Fruit fly (Drosophila melanogaster) whole organism, larva: ENCODE data around the gene CG14695.

ENCODE experiments used
- noc ChIP-seq: fragments of 200-800 bp; sonication (Bioruptor generic); optimal IDR thresholded peaks from 3 replicates; lab custom pipeline; 2019; ENCODE audit warnings: missing biosample characterization, mild to moderate bottlenecking, missing genetic modification characterization, moderate library complexity

Gene CG14695

DNA sequence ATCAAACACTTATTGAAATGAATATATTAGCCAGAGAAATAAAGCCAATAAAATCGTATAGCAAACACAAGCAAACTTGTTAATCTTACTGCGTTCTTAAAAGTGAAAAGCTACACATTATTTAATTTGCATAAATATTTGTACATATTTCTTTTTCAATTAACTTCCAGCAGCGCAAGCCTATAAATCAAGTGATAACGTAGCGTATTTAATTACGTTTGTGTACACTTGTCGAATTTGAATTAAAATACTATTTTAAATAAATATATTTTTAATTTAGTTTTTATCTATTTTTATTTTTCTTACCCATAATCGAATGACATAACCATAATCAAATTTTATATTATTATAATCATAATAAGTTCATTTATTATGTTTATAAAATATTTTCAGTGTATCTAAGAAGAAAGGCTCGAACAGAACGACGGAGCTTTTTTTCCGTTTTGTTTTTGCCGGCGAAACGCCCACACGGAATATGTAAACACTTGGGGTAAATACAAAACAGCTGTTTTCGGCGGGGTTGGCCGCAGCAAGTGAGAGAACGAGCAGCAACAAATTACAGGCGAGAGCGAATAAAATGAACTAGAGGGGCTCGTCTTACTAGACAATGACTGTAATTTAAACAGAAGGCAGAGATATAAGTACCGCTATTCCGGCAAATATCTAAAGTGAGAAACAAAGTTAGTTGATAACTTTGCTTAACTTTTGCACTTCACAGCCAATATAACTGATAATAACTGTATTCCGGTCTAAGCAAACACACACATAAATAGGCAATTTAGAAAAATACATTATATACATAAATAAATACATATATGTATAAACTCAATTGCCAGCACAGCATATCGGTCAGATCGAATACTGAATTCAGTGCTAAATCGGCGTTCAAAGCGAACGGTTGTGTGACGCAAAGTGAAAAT lies 3.3 kb downstream of the CG14695 start, which contains the start of gene Sodh2:
TSS of gene Sodh2 (plus strand) at position 870 of the 920 bp plus-strand sequence.
- peak; percentile 93 for TF ChIP-seq noc (tag; lab: Kevin White, UChicago)

DNA sequence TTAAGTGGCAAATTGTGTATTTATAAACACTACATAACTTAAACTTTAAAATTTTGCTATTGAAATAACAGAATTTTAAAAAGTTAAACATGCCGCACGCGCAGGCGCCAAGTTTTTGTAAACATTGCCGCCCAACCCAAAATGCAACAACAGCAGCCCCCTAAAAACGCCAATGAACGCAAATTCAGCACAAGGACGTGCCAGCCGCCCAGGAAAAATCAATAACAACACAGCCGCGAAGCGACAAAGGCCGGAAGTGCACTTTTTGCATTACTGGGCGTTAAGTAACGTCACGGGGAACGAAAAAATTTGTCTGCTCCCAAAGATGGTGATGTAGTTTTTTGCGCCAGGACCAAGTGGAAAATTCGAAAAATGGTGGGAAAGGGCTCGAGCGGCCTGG lies 6.3 kb downstream of the CG14695 start, which contains the start of gene CG4596:
TSS of gene CG4596 (plus strand) at position 219 of the 400 bp plus-strand sequence.
- TF ChIP-seq noc (tag; lab: Kevin White, UChicago) = no peak

DNA sequence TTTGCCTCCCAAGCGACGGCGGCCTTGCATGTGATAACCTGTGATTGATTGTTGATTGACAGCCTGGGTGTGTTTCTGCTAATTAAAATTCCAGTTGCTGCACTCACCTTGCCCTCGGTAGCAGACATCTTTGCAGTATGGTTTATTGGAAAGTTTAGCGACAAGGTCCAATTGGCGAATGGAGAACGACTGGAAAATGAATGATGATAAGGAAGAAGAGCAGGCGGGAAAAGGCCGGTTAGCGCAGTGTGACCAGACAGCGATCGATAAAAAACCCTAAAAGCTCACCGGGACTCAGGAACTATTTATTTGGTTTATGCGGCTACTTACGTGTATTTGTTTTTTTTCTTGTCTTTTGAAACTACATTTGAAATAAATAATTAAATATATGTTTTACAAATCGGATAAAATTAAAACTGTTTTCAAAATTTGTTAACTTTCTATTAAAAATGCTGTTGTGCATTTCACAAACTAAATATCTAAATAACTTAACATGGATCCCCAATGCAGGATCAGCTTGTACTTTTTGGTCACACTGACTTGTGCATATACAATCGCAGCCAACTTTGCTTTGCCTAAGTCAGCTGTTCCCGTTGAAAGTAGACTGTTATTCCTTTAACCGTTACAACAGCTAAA lies 6.9 kb downstream of the CG14695 start, which contains the start of gene Fdh:
TSS of gene Fdh (minus strand) at position 234 of the 636 bp plus-strand sequence.
- peak; percentile 46 for TF ChIP-seq noc (tag; lab: Kevin White, UChicago)

DNA sequence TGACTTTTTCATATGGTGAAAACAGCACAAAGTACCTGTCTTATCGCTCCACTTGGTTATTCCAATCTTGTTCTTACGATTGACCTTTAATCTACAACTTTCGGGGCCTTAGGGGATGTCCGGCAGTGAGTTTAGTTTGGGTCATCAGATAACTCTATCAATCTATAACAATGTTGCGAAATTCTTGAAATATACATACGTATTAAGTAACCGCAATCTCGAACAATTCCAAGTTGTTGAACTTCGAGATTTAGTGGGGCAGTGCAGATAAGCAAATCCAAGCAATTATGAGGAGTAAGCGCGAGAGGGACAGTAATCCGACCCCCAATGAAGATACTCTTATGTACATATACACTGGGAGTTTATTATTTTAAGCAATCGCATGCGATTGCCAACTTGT lies 8.6 kb downstream of the CG14695 start:
- peak; percentile 81 for TF ChIP-seq noc (tag; lab: Kevin White, UChicago)

DNA sequence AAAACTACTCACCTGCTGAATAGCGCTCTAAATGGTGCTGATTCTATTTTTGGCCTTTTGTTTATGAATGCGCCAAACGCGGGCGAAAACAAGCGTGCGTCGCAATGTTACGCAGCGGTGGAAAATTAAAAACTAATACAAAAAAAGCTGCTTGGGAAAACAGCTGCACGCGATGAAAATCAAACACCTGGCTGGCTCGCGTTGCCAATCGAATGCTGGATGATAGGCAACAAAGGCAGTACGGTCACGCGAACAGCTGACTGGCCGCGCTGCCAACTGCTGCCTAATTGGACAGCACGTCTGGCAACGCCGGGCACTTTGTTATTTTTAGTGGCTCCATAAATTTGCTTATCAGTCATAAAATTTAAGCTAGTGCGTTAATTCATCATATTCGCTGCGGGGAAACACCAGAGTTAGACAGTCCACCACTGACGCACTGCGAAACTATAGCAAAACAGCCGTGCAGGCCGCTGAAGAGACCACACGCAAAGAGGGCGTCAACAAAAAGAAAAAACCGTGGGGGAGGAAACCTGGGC lies 10.6 kb downstream of the CG14695 start, which contains the start of the genes SelR and Tsp86D:
TSS of gene SelR (minus strand) at position 216 of the 536 bp plus-strand sequence.
TSS of gene Tsp86D (plus strand) at position 282 of the 536 bp plus-strand sequence.
- peak; percentile 92 for TF ChIP-seq noc (tag; lab: Kevin White, UChicago)

DNA sequence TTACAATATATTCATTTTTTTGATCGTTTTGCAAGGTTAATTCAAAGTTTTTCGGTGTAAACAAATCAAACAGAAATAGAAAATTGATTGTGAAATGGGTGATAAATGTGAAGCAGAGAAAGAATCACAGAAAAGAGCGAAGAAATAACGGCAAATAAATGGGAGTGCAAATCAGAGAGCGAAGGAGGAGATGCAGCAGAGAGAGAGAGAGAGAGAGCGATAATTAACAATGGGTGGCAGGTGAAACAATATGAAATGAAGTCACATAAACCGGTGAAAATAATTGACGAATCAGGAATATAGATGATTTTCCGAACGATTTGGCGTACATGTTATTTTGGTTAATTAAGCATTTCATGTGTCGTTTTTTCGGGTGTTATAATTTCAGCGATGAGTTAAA lies 15.2 kb downstream of the CG14695 start:
- TF ChIP-seq noc (tag; lab: Kevin White, UChicago) = no peak

DNA sequence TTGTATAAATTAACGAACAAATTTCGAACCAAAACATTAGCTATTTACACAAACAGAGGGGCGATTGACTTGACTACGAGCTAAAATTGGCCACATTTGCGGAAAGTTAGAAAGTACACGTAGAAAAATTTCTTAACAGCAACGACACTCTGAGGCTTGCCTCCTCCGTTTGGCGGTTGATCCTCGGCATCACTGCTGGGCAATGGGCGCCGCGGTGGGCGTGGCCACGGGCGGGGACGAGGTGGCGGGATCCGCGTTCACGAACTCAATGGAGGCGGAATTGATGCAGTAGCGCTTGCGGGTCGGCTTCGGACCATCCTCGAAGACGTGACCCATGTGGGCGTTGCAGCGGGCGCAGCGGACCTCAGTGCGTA lies 15.7 kb downstream of the CG14695 start:
- no peak for TF ChIP-seq noc (tag; lab: Kevin White, UChicago)

DNA sequence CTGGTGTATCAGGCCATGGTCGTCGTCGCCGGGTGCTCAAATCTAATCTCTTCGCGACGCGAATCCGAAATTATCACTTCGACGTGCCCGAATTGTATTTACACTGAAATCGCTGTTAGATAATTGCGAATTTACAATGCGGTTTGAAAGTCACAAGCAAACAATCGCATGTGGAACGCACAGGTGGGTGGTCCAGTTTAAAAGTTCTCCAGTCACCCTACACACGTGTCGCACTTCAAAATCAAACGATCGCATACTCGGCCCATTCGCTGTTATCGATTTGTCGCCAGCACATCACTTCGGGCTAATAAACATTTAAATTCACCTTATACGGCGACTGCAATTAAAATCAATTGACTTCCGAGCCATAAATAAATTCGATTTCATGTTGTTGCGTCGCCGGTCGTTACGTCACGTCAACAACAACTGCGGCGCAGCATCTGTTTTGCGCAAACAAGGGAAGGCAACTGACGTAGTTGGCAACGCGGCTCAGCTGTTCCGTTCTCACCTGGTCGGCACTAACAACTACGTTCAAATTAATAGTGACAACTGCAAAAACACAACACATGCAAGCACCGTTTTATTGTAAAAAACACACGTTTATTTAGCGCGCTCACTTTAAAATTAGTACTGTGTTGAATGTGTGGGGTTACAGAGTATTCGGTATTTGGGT lies 16.2 kb downstream of the CG14695 start, which contains the start of gene CG6574:
TSS of gene CG6574 (minus strand) at position 216 of the 673 bp plus-strand sequence.
- peak; percentile 46 for TF ChIP-seq noc (tag; lab: Kevin White, UChicago)

DNA sequence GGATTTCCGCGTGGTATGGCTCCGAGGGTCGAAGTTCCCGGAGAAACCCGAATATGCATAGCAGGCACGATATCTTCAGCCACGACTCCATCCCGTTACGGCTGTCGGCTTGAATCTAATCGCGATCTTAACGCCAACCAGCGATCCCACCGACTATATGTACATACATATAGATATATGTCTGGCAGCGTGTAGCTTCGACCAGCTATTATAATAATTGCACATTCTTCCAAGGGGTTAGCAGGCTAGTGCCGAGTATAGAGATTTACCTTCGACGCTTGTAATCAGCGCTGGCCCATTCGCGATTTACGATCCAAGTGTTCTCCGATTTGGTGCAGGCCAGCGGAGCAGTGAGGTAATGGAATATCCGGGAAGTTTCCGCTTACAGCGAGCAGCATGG lies 19.4 kb downstream of the CG14695 start, which contains the start of gene CG14694:
TSS of gene CG14694 (minus strand) at position 101 of the 400 bp plus-strand sequence.
- TF ChIP-seq noc (tag; lab: Kevin White, UChicago) = no peak

DNA sequence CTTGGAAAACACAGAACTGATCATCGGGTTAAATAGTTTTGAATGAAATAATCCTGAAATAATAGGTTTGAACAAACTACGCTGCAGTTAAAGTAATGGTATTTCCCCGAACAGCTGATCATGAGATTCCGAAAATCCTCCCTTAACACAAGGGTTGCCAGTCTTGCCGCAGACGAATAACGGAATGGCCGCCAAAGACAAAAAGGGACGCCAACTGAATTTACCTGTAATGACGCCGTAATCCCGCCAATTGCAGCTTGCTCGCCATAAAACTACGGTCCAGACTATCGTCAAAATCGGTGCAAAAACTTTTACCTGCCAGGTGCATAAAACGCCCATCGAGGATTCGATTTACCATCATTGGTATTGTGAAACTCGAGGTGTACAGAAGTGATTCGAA lies 22.5 kb downstream of the CG14695 start, which contains the start of gene CG4570:
TSS of gene CG4570 (plus strand) at position 190 of the 400 bp plus-strand sequence.
- TF ChIP-seq noc (tag; lab: Kevin White, UChicago) = no peak

DNA sequence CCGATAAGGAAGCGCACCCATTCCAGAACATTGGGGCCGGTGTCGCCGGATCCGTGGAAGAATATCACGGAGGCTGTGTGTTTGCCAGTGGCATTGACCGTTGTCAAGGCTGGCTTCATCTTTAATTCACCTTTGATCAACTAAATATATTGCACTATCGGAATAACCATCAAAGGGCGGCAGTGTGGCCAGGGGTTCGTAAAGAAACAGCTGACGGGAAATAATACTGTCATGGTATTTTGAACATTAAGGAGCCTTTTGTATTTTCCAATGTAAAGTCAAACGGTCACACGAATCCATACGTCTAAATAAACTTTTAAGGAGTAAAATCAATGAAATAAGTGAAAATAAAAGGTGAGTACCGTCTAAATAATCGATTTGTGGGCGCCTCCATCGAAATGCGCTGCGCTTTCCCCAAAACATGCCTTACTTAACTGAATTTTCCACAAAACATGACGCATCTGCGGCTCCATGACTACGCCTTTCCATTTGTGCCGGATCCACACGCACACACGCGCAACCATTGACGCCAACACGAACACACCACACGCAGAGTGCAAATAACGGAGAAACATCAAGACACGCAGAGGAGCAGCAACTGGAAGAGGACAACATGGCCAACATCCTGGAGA lies 24.8 kb downstream of the CG14695 start, which contains the start of the genes CG6567 and CG4511:
TSS of gene CG6567 (minus strand) at position 209 of the 632 bp plus-strand sequence.
TSS of gene CG4511 (plus strand) at position 259 of the 632 bp plus-strand sequence.
- peak; percentile 10 for TF ChIP-seq noc (tag; lab: Kevin White, UChicago)

DNA sequence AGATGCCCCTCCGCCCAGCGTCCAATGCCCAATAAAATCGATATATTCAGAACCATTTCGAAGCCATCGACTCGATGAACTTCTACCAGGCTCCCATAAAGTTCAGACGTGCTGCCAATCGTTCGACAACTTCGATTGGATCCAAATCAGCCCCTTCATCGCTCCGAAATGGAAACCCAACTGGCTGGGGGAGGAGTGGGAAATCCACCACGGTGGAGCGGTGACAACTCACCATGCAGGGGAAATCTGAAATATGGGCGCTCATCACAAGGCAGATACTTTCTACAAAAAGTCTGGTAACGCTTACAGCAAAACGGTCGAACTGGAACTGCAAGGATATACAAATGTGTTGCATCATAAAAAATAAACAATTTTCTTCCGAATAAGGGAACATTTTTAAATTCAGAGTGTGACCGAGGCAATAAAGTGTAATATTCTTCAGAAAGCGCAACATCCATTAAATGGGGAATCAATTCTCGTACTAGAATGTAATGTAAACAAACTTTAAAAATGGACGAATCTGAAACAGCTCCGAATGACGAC lies 26.8 kb downstream of the CG14695 start, which contains the start of gene CG4565:
TSS of gene CG4565 (plus strand) at position 493 of the 543 bp plus-strand sequence.
- no peak for TF ChIP-seq noc (tag; lab: Kevin White, UChicago)

DNA sequence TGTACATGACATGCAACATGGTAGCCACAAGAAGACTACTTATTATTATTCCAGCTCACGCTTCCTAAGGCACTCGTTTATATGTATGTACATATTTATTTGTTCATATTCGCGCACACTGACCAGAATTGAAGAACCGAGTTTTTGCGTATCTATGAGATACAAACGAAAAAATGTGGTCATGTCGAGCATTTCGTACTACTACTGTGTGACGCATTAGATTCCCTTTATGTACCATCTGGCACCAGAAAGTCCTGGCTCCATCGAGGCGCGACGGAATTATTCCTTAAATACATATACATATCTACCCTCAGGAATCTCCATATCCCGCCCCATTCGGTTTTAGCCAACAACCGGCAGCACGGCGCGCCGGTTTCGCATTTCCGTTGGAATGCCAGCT lies 28.5 kb downstream of the CG14695 start:
- TF ChIP-seq noc (tag; lab: Kevin White, UChicago) = no peak

DNA sequence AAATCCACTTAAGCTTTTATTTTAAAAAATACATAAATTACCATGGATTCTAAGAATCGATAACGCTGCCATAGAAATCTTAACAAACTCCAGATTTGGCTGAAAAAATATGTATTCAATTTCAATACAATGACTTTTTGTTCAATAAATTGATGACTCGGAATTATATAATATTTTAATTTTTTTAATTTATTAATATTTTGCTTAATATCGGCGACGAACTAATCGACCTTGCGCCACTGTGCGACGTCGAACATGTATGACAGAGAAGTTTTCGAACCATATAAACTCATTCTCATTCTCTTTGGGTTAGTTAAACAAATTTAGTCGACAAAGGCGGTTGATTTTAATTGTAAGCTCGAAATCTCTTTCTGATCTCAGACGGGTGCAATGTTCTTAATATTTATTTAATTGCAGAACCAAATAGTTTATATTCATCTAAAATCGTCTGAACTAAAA lies 29.6 kb downstream of the CG14695 start, which contains the start of gene CG42394:
TSS of gene CG42394 (plus strand) at position 311 of the 459 bp plus-strand sequence.
- TF ChIP-seq noc (tag; lab: Kevin White, UChicago) = peak; percentile 86
